Fruit fly (Drosophila melanogaster) whole organism, embryonic: ENCODE measurements around the gene CG16959.

Source experiments
- ATbp ChIP-seq: fragments of 200-800 bp; sonication (Bioruptor generic); optimal IDR thresholded peaks from 2 replicates; lab custom pipeline; 2017; ENCODE audit warnings: missing biosample characterization, mild to moderate bottlenecking, missing genetic modification characterization, missing genetic modification reagents
- Asciz ChIP-seq: fragments of 200-800 bp; sonication (Bioruptor generic); optimal IDR thresholded peaks from 2 replicates; lab custom pipeline; 2017; ENCODE audit warnings: missing biosample characterization, mild to moderate bottlenecking, missing genetic modification characterization, missing genetic modification reagents
- Atf-2 ChIP-seq: fragments of 200-800 bp; sonication (Bioruptor generic); optimal IDR thresholded peaks from 2 replicates; lab custom pipeline; 2016; ENCODE audit warnings: missing biosample characterization, missing genetic modification characterization
- B-H1 ChIP-seq: fragments of 200-800 bp; sonication (Bioruptor generic); IDR thresholded peaks from 3 replicates; pipeline ENCODE4 v1.3.6; 2022; ENCODE audit warnings: missing biosample characterization, missing genetic modification characterization
- Bteb2 ChIP-seq: fragments of 200-800 bp; sonication (Bioruptor generic); optimal IDR thresholded peaks from 2 replicates; lab custom pipeline; 2016; ENCODE audit warnings: missing biosample characterization, missing genetic modification characterization
- CG10147 ChIP-seq: fragments of 200-800 bp; sonication (Bioruptor generic); optimal IDR thresholded peaks from 2 replicates; lab custom pipeline; 2019; ENCODE audit warnings: missing biosample characterization, mild to moderate bottlenecking, missing genetic modification characterization, moderate library complexity
- CG11456 ChIP-seq: fragments of 200-800 bp; sonication (Bioruptor generic); IDR thresholded peaks from 3 replicates; pipeline ENCODE4 v1.3.6; 2022; ENCODE audit warnings: missing biosample characterization, missing genetic modification characterization
- CG11695 ChIP-seq: fragments of 200-800 bp; sonication (Bioruptor generic); IDR thresholded peaks from 3 replicates; pipeline ENCODE4 v1.3.6; 2022; ENCODE audit warnings: missing biosample characterization, missing genetic modification characterization
- CG13894 ChIP-seq: fragments of 200-800 bp; sonication (Bioruptor generic); optimal IDR thresholded peaks from 3 replicates; lab custom pipeline; 2018; ENCODE audit warnings: missing biosample characterization, mild to moderate bottlenecking, missing genetic modification characterization, moderate library complexity
- CG14441 ChIP-seq: fragments of 200-800 bp; sonication (Bioruptor generic); IDR thresholded peaks from 2 replicates; pipeline ENCODE4 v1.3.6; 2022; ENCODE audit warnings: missing biosample characterization, missing genetic modification characterization
- CG15696 ChIP-seq: fragments of 200-800 bp; sonication (Bioruptor generic); optimal IDR thresholded peaks from 2 replicates; lab custom pipeline; 2019; ENCODE audit warnings: missing biosample characterization, mild to moderate bottlenecking, missing genetic modification characterization, moderate library complexity
- CG17912 ChIP-seq: fragments of 200-800 bp; sonication (Bioruptor generic); optimal IDR thresholded peaks from 2 replicates; lab custom pipeline; 2018; ENCODE audit warnings: missing biosample characterization, mild to moderate bottlenecking, missing genetic modification characterization
- CG2129 ChIP-seq: fragments of 200-800 bp; sonication (Bioruptor generic); IDR thresholded peaks from 2 replicates; pipeline ENCODE4 v1.3.6; 2022; ENCODE audit warnings: missing biosample characterization, missing genetic modification characterization; ENCODE audit not compliant: partially characterized antibody
- CG2712 ChIP-seq: fragments of 200-800 bp; optimal IDR thresholded peaks from 3 replicates; lab custom pipeline; 2019; ENCODE audit warnings: missing biosample characterization, mild to moderate bottlenecking, missing genetic modification characterization, moderate library complexity
- CG3281 ChIP-seq: fragments of 200-800 bp; sonication (Bioruptor generic); optimal IDR thresholded peaks from 3 replicates; lab custom pipeline; 2017; ENCODE audit warnings: missing biosample characterization, mild to moderate bottlenecking, missing genetic modification characterization
- CG3995 ChIP-seq: fragments of 200-800 bp; sonication (Bioruptor generic); optimal IDR thresholded peaks from 3 replicates; lab custom pipeline; 2016; ENCODE audit warnings: missing biosample characterization, missing genetic modification characterization
- CG4854 ChIP-seq: fragments of 200-800 bp; sonication (Bioruptor generic); optimal IDR thresholded peaks from 2 replicates; lab custom pipeline; 2016; ENCODE audit warnings: missing biosample characterization, missing genetic modification characterization, inconsistent platforms
- CG8924 ChIP-seq: fragments of 200-800 bp; optimal IDR thresholded peaks from 3 replicates; lab custom pipeline; 2019; ENCODE audit warnings: missing biosample characterization, mild to moderate bottlenecking, missing genetic modification characterization, moderate library complexity
- CG9215 ChIP-seq: fragments of 200-800 bp; sonication (Bioruptor generic); IDR thresholded peaks from 2 replicates; pipeline ENCODE4 v1.3.6; 2022; ENCODE audit warnings: missing biosample characterization, missing genetic modification characterization
- CG9817 ChIP-seq: fragments of 200-800 bp; sonication (Bioruptor generic); optimal IDR thresholded peaks from 2 replicates; lab custom pipeline; 2018; ENCODE audit warnings: missing biosample characterization, mild to moderate bottlenecking, missing genetic modification characterization, moderate library complexity
- Dp ChIP-seq: fragments of 200-800 bp; sonication (Bioruptor generic); optimal IDR thresholded peaks from 2 replicates; lab custom pipeline; 2018; ENCODE audit warnings: missing biosample characterization, mild to moderate bottlenecking, missing genetic modification characterization, moderate library complexity
- HLH54F ChIP-seq: fragments of 200-800 bp; sonication (Bioruptor generic); optimal IDR thresholded peaks from 3 replicates; lab custom pipeline; 2016; ENCODE audit warnings: missing biosample characterization, missing genetic modification characterization
- Med ChIP-seq: fragments of 200-800 bp; sonication (Bioruptor generic); peaks from one replicate; lab custom pipeline; 2016; ENCODE audit warnings: missing biosample characterization, missing genetic modification characterization, mild to moderate bottlenecking, inconsistent platforms, moderate library complexity
- Nf-YC ChIP-seq: fragments of 200-800 bp; optimal IDR thresholded peaks from 3 replicates; lab custom pipeline; 2019; ENCODE audit warnings: missing biosample characterization, mild to moderate bottlenecking, missing genetic modification characterization, moderate library complexity
- Six4 ChIP-seq: fragments of 200-800 bp; sonication (Bioruptor generic); optimal IDR thresholded peaks from 2 replicates; lab custom pipeline; 2016; ENCODE audit warnings: missing biosample characterization, missing genetic modification characterization
- Sry-δ ChIP-seq: fragments of 200-800 bp; sonication (Bioruptor generic); optimal IDR thresholded peaks from 2 replicates; lab custom pipeline; 2016; ENCODE audit warnings: missing biosample characterization, missing genetic modification characterization
- bigmax ChIP-seq: fragments of 200-800 bp; sonication (Bioruptor generic); optimal IDR thresholded peaks from 2 replicates; lab custom pipeline; 2018; ENCODE audit warnings: missing biosample characterization, mild to moderate bottlenecking, missing genetic modification characterization
- bsh ChIP-seq, 2 experiments: fragments of 200-800 bp; sonication (Bioruptor generic); optimal IDR thresholded peaks; 2 replicates each; lab custom pipeline; 2017 to 2018; ENCODE audit warnings: mild to moderate bottlenecking in 2 of 2, missing biosample characterization in 2 of 2, missing genetic modification characterization in 2 of 2, moderate library complexity in 1 of 2
- cwo ChIP-seq: fragments of 200-800 bp; sonication (Bioruptor generic); optimal IDR thresholded peaks from 3 replicates; lab custom pipeline; 2017; ENCODE audit warnings: missing biosample characterization, missing genetic modification characterization, mild to moderate bottlenecking, moderate library complexity, missing genetic modification reagents
- esg ChIP-seq: fragments of 200-800 bp; sonication (Bioruptor generic); conservative IDR thresholded peaks from 2 replicates; pipeline ENCODE4 v1.3.6; 2022; ENCODE audit warnings: missing biosample characterization, missing genetic modification characterization
- gro ChIP-seq: fragments of 200-800 bp; sonication (Bioruptor generic); optimal IDR thresholded peaks from 2 replicates; lab custom pipeline; 2016; ENCODE audit warnings: missing biosample characterization, missing genetic modification characterization
- hb ChIP-seq: fragments of 200-800 bp; sonication (Bioruptor generic); IDR thresholded peaks from 3 replicates; pipeline ENCODE4 v1.3.6; 2022; ENCODE audit warnings: missing biosample characterization, missing genetic modification characterization; ENCODE audit not compliant: partially characterized antibody
- inv ChIP-seq: fragments of 200-800 bp; sonication (Bioruptor generic); IDR thresholded peaks from 2 replicates; pipeline ENCODE4 v1.3.6; 2022; ENCODE audit warnings: missing biosample characterization, missing genetic modification characterization; ENCODE audit not compliant: partially characterized antibody
- lilli ChIP-seq: fragments of 200-800 bp; sonication (Bioruptor generic); optimal IDR thresholded peaks from 3 replicates; lab custom pipeline; 2016; ENCODE audit warnings: missing biosample characterization, missing genetic modification characterization
- lola ChIP-seq, 3 experiments: fragments of >200 bp in 2 of 3; fragments of 200-800 bp in 1 of 3; sonication (Bioruptor generic) in 1 of 3; optimal IDR thresholded peaks; 2 replicates each; lab custom pipeline; 2017 to 2019; ENCODE audit warnings: missing biosample characterization in 3 of 3, missing genetic modification characterization in 3 of 3, mild to moderate bottlenecking in 1 of 3, moderate library complexity in 1 of 3
- mam ChIP-seq: fragments of 200-800 bp; sonication (Bioruptor generic); optimal IDR thresholded peaks from 3 replicates; lab custom pipeline; 2016; ENCODE audit warnings: missing biosample characterization, missing genetic modification characterization
- org-1 ChIP-seq: fragments of 200-800 bp; sonication (Bioruptor generic); optimal IDR thresholded peaks from 2 replicates; lab custom pipeline; 2017; ENCODE audit warnings: missing biosample characterization, missing genetic modification characterization
- pfk ChIP-seq: fragments of 200-800 bp; sonication (Bioruptor generic); optimal IDR thresholded peaks from 2 replicates; lab custom pipeline; 2018; ENCODE audit warnings: missing biosample characterization, mild to moderate bottlenecking, missing genetic modification characterization, moderate library complexity
- pnt ChIP-seq: fragments of 200-800 bp; sonication (Bioruptor generic); optimal IDR thresholded peaks from 3 replicates; lab custom pipeline; 2016; ENCODE audit warnings: missing biosample characterization, missing genetic modification characterization
- pum ChIP-seq: fragments of 200-800 bp; sonication (Bioruptor generic); optimal IDR thresholded peaks from 2 replicates; lab custom pipeline; 2016; ENCODE audit warnings: missing biosample characterization, missing genetic modification characterization
- sc ChIP-seq, 3 experiments: fragments of >200 bp in 2 of 3; fragments of 200-800 bp in 1 of 3; sonication (Bioruptor generic) in 1 of 3; optimal IDR thresholded peaks; 2 replicates in 2 of 3; 3 replicates in 1 of 3; lab custom pipeline; 2017; ENCODE audit warnings: mild to moderate bottlenecking in 1 of 3, missing biosample characterization in 1 of 3, missing genetic modification characterization in 1 of 3, missing genetic modification reagents in 1 of 3
- seq ChIP-seq: fragments of 200-800 bp; sonication (Bioruptor generic); IDR thresholded peaks from 2 replicates; pipeline ENCODE4 v1.3.6; 2022; ENCODE audit warnings: missing biosample characterization, missing genetic modification characterization
- sisA ChIP-seq: fragments of 200-800 bp; sonication (Bioruptor generic); IDR thresholded peaks from 2 replicates; pipeline ENCODE4 v1.3.6; 2022; ENCODE audit warnings: missing biosample characterization, missing genetic modification characterization
- ssp ChIP-seq: fragments of 200-800 bp; sonication (Bioruptor generic); IDR thresholded peaks from 2 replicates; pipeline ENCODE4 v1.3.6; 2022; ENCODE audit warnings: missing biosample characterization, missing genetic modification characterization
- stwl ChIP-seq: fragments of 200-800 bp; sonication (Bioruptor generic); optimal IDR thresholded peaks from 3 replicates; lab custom pipeline; 2018; ENCODE audit warnings: missing biosample characterization, mild to moderate bottlenecking, missing genetic modification characterization, moderate library complexity
- tgo ChIP-seq: fragments of 200-800 bp; sonication (Bioruptor generic); IDR thresholded peaks from 3 replicates; pipeline ENCODE4 v1.3.6; 2022; ENCODE audit warnings: missing biosample characterization, missing genetic modification characterization
- vvl ChIP-seq: fragments of 200-800 bp; sonication (Bioruptor generic); IDR thresholded peaks from 2 replicates; pipeline ENCODE4 v1.3.6; 2022; ENCODE audit warnings: missing biosample characterization, missing genetic modification characterization

CG16959 gene

dm6 chr3L:15098659-15099512 lies 26.2 kb downstream of the CG16959 start (continued):
- TF ChIP-seq CG11456 (GFP tag; lab: Robert Waterston, UW), result peak; percentile 65
- TF ChIP-seq CG17912 (GFP tag; lab: Kevin White, UChicago), result peak; percentile 2
- TF ChIP-seq HLH54F (GFP tag; lab: Kevin White, UChicago), result peak; percentile 2
- peak; percentile 53; the same call in 1 of the 2 replicates for TF ChIP-seq esg (GFP tag; lab: Robert Waterston, UW)
- TF ChIP-seq Six4, result peak; percentile 87
- TF ChIP-seq CG2712, result peak; percentile 97
- TF ChIP-seq CG3281 (GFP tag; lab: Kevin White, UChicago), result peak; percentile 92
- TF ChIP-seq mam (GFP tag; lab: Kevin White, UChicago), result no peak
- peak in 1 of 3 experiments; percentile 87 for TF ChIP-seq lola (GFP tag; optimal IDR thresholded peaks at IDR 0.05; lab: Kevin White, UChicago)
- peak; percentile 81 for TF ChIP-seq CG15696
- TF ChIP-seq seq (GFP tag; lab: Robert Waterston, UW), result peak; percentile 34; the same call in 1 of the 2 replicates
- no peak for TF ChIP-seq Bteb2 (GFP tag; lab: Kevin White, UChicago)
- TF ChIP-seq pum, result no peak
- peak; percentile 67; the same call in 1 of the 2 replicates for TF ChIP-seq sisA (GFP tag; lab: Robert Waterston, UW)
- peak; percentile 83 for TF ChIP-seq org-1
- TF ChIP-seq pfk (GFP tag; lab: Kevin White, UChicago), result peak; percentile 40
- no peak; the same call in 1 of the 2 replicates for TF ChIP-seq CG9215 (GFP tag; lab: Robert Waterston, UW)
- TF ChIP-seq bsh (GFP tag; optimal IDR thresholded peaks at IDR 0.05; lab: Kevin White, UChicago), result peak; percentile 53 to 89
- peak; percentile 55 for TF ChIP-seq Med
- no peak for TF ChIP-seq CG3995 (GFP tag; lab: Kevin White, UChicago)
- peak; percentile 71 for TF ChIP-seq CG14441 (GFP tag; lab: Robert Waterston, UW)
- peak; percentile 71; the same call in 1 of the 3 replicates for TF ChIP-seq B-H1 (GFP tag; lab: Robert Waterston, UW)
- TF ChIP-seq Nf-YC (tag; lab: Kevin White, UChicago), result peak; percentile 80
- peak; percentile 84 for TF ChIP-seq Asciz (GFP tag; lab: Kevin White, UChicago)
- no peak for TF ChIP-seq bigmax (GFP tag; lab: Kevin White, UChicago)
- no peak for TF ChIP-seq hb (GFP tag; lab: Robert Waterston, UW)
- peak; percentile 96 for TF ChIP-seq CG8924 (tag; lab: Kevin White, UChicago)
- peak; percentile 17 for TF ChIP-seq stwl (tag; lab: Kevin White, UChicago)
- no peak for TF ChIP-seq gro (GFP tag; lab: Kevin White, UChicago)
- TF ChIP-seq cwo (GFP tag; lab: Kevin White, UChicago), result peak; percentile 92
- peak; percentile 95 for TF ChIP-seq ATbp (GFP tag; lab: Kevin White, UChicago)
- TF ChIP-seq CG11695, result peak; percentile 93
- peak; percentile 72 for TF ChIP-seq CG9817 (tag; lab: Kevin White, UChicago)
- TF ChIP-seq lilli (GFP tag; lab: Kevin White, UChicago), result peak; percentile 27
- TF ChIP-seq Atf-2 (GFP tag; lab: Kevin White, UChicago), result peak; percentile 0
- peak; percentile 60 for TF ChIP-seq ssp
- TF ChIP-seq pnt, result peak; percentile 38
- no peak for TF ChIP-seq Sry-δ
- peak; percentile 95 for TF ChIP-seq CG10147
- TF ChIP-seq CG13894 (tag; lab: Kevin White, UChicago), result peak; percentile 87
- TF ChIP-seq CG2129 (GFP tag; lab: Robert Waterston, UW), result no peak
- no peak for TF ChIP-seq sc (optimal IDR thresholded peaks at IDR 0.05; lab: Kevin White, UChicago)
- peak; percentile 77 for TF ChIP-seq sc (GFP tag; optimal IDR thresholded peaks at IDR 0.05; lab: Kevin White, UChicago)
- TF ChIP-seq inv (GFP tag; lab: Robert Waterston, UW), result no peak
- TF ChIP-seq tgo (GFP tag; lab: Robert Waterston, UW), result peak; percentile 90
- TF ChIP-seq Dp, result no peak
- no peak for TF ChIP-seq CG4854 (GFP tag; lab: Kevin White, UChicago)
- TF ChIP-seq vvl (GFP tag; lab: Robert Waterston, UW), result peak; percentile 97
